Fruit fly (Drosophila melanogaster): Measurements from ENCODE around the gene CG6295.

CG6295 gene

dm6 chr3R:27007022-27007421 is at the start of gene CG6295:
Gene CG6295 (minus strand): TSS chr3R:27007055.
- TF ChIP-seq CTCF (optimal IDR thresholded peaks at IDR 0.05) (no peak), CG8478 (optimal IDR thresholded peaks at IDR 0.05) (no peak)

dm6 chr3R:27056152-27056551 is 49.3 kb upstream of the CG6295 start:
- TF ChIP-seq CTCF (optimal IDR thresholded peaks at IDR 0.05) (no peak), CG8478 (optimal IDR thresholded peaks at IDR 0.05) (no peak)

- TF ChIP-seq CTCF (optimal IDR thresholded peaks at IDR 0.05) (no peak), CG8478 (optimal IDR thresholded peaks at IDR 0.05) (no peak)
Observed at dm6 chr3R:27049549-27049948, 42.7 kb upstream of the CG6295 start.

- TF ChIP-seq CTCF (optimal IDR thresholded peaks at IDR 0.05) (no peak), CG8478 (optimal IDR thresholded peaks at IDR 0.05) (no peak)
Observed at dm6 chr3R:27048561-27049270, 41.9 kb upstream of the CG6295 start, which contains the start of gene TwdlT. Gene TwdlT (plus strand): TSS chr3R:27049220.

- TF ChIP-seq CG8478 (optimal IDR thresholded peaks at IDR 0.05) (no peak), CTCF (optimal IDR thresholded peaks at IDR 0.05) (no peak)
Observed at dm6 chr3R:27040044-27040443, 33.2 kb upstream of the CG6295 start.

- TF ChIP-seq CTCF (optimal IDR thresholded peaks at IDR 0.05) (no peak), CG8478 (optimal IDR thresholded peaks at IDR 0.05) (no peak)
Observed at dm6 chr3R:27033935-27034334, 27.1 kb upstream of the CG6295 start.

dm6 chr3R:27026009-27026408 is 19.2 kb upstream of the CG6295 start, which contains the start of gene CG6271:
Gene CG6271 (minus strand): TSS chr3R:27026109.
- TF ChIP-seq CG8478 (optimal IDR thresholded peaks at IDR 0.05): no peak
- no peak for TF ChIP-seq CTCF (optimal IDR thresholded peaks at IDR 0.05)

- TF ChIP-seq CTCF (optimal IDR thresholded peaks at IDR 0.05): no peak
- TF ChIP-seq CG8478 (optimal IDR thresholded peaks at IDR 0.05): no peak
Observed at dm6 chr3R:27023117-27023516, 16.3 kb upstream of the CG6295 start, which contains the start of gene CG6277. Gene CG6277 (minus strand): TSS chr3R:27023217.

- no peak for TF ChIP-seq CTCF (optimal IDR thresholded peaks at IDR 0.05)
- no peak for TF ChIP-seq CG8478 (optimal IDR thresholded peaks at IDR 0.05)
Observed at dm6 chr3R:27021278-27021677, 14.4 kb upstream of the CG6295 start, which contains the start of gene CG6283. Gene CG6283 (minus strand): TSS chr3R:27021378.

dm6 chr3R:27019701-27020172 is 12.9 kb upstream of the CG6295 start, which contains the start of gene CG17191:
Gene CG17191 (minus strand): TSS chr3R:27019751.
- TF ChIP-seq CG8478 (optimal IDR thresholded peaks at IDR 0.05) (no peak), CTCF (optimal IDR thresholded peaks at IDR 0.05) (no peak)

dm6 chr3R:27018187-27018586 is 11.3 kb upstream of the CG6295 start, which contains the start of gene CG17192:
Gene CG17192 (minus strand): TSS chr3R:27018287.
- TF ChIP-seq CG8478 (optimal IDR thresholded peaks at IDR 0.05) (no peak), CTCF (optimal IDR thresholded peaks at IDR 0.05) (no peak)

dm6 chr3R:27005338-27005737 is 1.5 kb downstream of the CG6295 start, which contains the start of gene CG6296:
Gene CG6296 (minus strand): TSS chr3R:27005469.
- TF ChIP-seq CG8478 (optimal IDR thresholded peaks at IDR 0.05) (no peak), CTCF (optimal IDR thresholded peaks at IDR 0.05) (no peak)

- TF ChIP-seq CG8478 (optimal IDR thresholded peaks at IDR 0.05) (no peak), CTCF (optimal IDR thresholded peaks at IDR 0.05) (no peak)
Observed at dm6 chr3R:27002787-27003186, 4.1 kb downstream of the CG6295 start.

dm6 chr3R:26999452-26999851 is 7.4 kb downstream of the CG6295 start, which contains the start of gene CG31077:
Gene CG31077 (plus strand): TSS chr3R:26999752.
- TF ChIP-seq CG8478 (optimal IDR thresholded peaks at IDR 0.05): no peak
- no peak for TF ChIP-seq CTCF (optimal IDR thresholded peaks at IDR 0.05)

dm6 chr3R:26996642-26997041 is 10.2 kb downstream of the CG6295 start, which contains the start of gene RYa-R:
Gene RYa-R (plus strand): TSS chr3R:26996980.
- TF ChIP-seq CG8478 (optimal IDR thresholded peaks at IDR 0.05) (no peak), CTCF (optimal IDR thresholded peaks at IDR 0.05) (no peak)

- no peak for TF ChIP-seq CG8478 (optimal IDR thresholded peaks at IDR 0.05)
- no peak for TF ChIP-seq CTCF (optimal IDR thresholded peaks at IDR 0.05)
Observed at dm6 chr3R:26994532-26994931, 12.3 kb downstream of the CG6295 start, which contains the start of gene TwdlC. Gene TwdlC (plus strand): TSS chr3R:26994832.
